Fruit fly (Drosophila melanogaster): ENCODE measurements around the gene CG16782.
A peak's percentile ranks its signal among the peaks of the same experiment; 100 is the strongest.

Gene CG16782

dm6 chrX:3427614-3427965, 32.5 kb downstream of the CG16782 start (continued):
- TF ChIP-seq prd (optimal IDR thresholded peaks at IDR 0.05): no peak
- peak; percentile 94 for TF ChIP-seq prd (GFP tag; IDR thresholded peaks at IDR 0.05)
- no peak for TF ChIP-seq CG18011 (GFP tag; optimal IDR thresholded peaks at IDR 0.05)
- peak; percentile 93 for TF ChIP-seq CG17328 (GFP tag; IDR thresholded peaks at IDR 0.05)
- TF ChIP-seq eyg (GFP tag; optimal IDR thresholded peaks at IDR 0.05): no peak
- TF ChIP-seq CG11695 (GFP tag; IDR thresholded peaks at IDR 0.05): 0 out of 3 replicates have a peak, but pooled peaks have one; percentile 53
- TF ChIP-seq bsh (GFP tag; optimal IDR thresholded peaks at IDR 0.05): peak; percentile 72 to 90
- peak; percentile 73 for TF ChIP-seq NC2α (GFP tag; optimal IDR thresholded peaks at IDR 0.05)
- no peak for TF ChIP-seq exex (tag; optimal IDR thresholded peaks at IDR 0.05)
- TF ChIP-seq CG13123 (GFP tag; optimal IDR thresholded peaks at IDR 0.05): peak; percentile 63
- TF ChIP-seq lilli (GFP tag; optimal IDR thresholded peaks at IDR 0.05): peak; percentile 83
- TF ChIP-seq br (optimal IDR thresholded peaks at IDR 0.05): no peak
- TF ChIP-seq pb (GFP tag; optimal IDR thresholded peaks at IDR 0.05): peak; percentile 16
- TF ChIP-seq Usf (GFP tag; optimal IDR thresholded peaks at IDR 0.05): peak; percentile 78
- TF ChIP-seq CG7786 (GFP tag; optimal IDR thresholded peaks at IDR 0.05): peak; percentile 72
- peak; percentile 4 for TF ChIP-seq CG4854 (GFP tag; optimal IDR thresholded peaks at IDR 0.05)
- no peak for TF ChIP-seq Nf-YC (tag; optimal IDR thresholded peaks at IDR 0.05)
- TF ChIP-seq Hsf (GFP tag; optimal IDR thresholded peaks at IDR 0.05): peak; percentile 89
- TF ChIP-seq GATAe (GFP tag; conservative IDR thresholded peaks at IDR 0.05): no peak
- 0 out of 2 replicates have a peak, but pooled peaks have one; percentile 29 for TF ChIP-seq CG9215 (GFP tag; IDR thresholded peaks at IDR 0.05)
- TF ChIP-seq CG31224 (GFP tag; IDR thresholded peaks at IDR 0.05): peak; percentile 29; the same call in 1 of the 2 replicates
- no peak for TF ChIP-seq TFAM (GFP tag; optimal IDR thresholded peaks at IDR 0.05)
- TF ChIP-seq CG2678 (tag; optimal IDR thresholded peaks at IDR 0.05): peak; percentile 46
- TF ChIP-seq D19B (GFP tag; optimal IDR thresholded peaks at IDR 0.05): no peak
- TF ChIP-seq Stat92E (GFP tag; optimal IDR thresholded peaks at IDR 0.05): peak in 1 of 3 experiments; percentile 25
- peak; percentile 92 for TF ChIP-seq Bdp1 (GFP tag; optimal IDR thresholded peaks at IDR 0.05)
- peak; percentile 17 for TF ChIP-seq en (GFP tag; optimal IDR thresholded peaks at IDR 0.05)
- TF ChIP-seq insv (GFP tag; optimal IDR thresholded peaks at IDR 0.05): no peak
- peak; percentile 56; the same call in 1 of the 2 replicates for TF ChIP-seq peb (GFP tag; IDR thresholded peaks at IDR 0.05)
- TF ChIP-seq cato (GFP tag; optimal IDR thresholded peaks at IDR 0.05; ENCODE audit: borderline replicate concordance): peak; percentile 48
- 0 out of 3 replicates have a peak, but pooled peaks have one; percentile 16 for TF ChIP-seq CG11560 (tag; IDR thresholded peaks at IDR 0.05)
- TF ChIP-seq Nf-YA (GFP tag; IDR thresholded peaks at IDR 0.05): no peak
- peak; percentile 4 for TF ChIP-seq Sox100B (GFP tag; optimal IDR thresholded peaks at IDR 0.05)
- TF ChIP-seq CG13424 (tag; optimal IDR thresholded peaks at IDR 0.05): peak; percentile 29
- 0 out of 2 replicates have a peak, but pooled peaks have one; percentile 23 for TF ChIP-seq ttk (GFP tag; IDR thresholded peaks at IDR 0.05)
- 0 out of 2 replicates have a peak, but pooled peaks have one; percentile 21 for TF ChIP-seq klu (GFP tag; IDR thresholded peaks at IDR 0.05)
- no peak for TF ChIP-seq CG6175 (GFP tag; IDR thresholded peaks at IDR 0.05)
- TF ChIP-seq Hmx (GFP tag; optimal IDR thresholded peaks at IDR 0.05): no peak
- peak; percentile 32; the same call in 1 of the 2 replicates for TF ChIP-seq Rfx (GFP tag; IDR thresholded peaks at IDR 0.05)
- TF ChIP-seq CG11093 (GFP tag; IDR thresholded peaks at IDR 0.05): no peak
- TF ChIP-seq CG10321 (GFP tag; IDR thresholded peaks at IDR 0.05): peak; percentile 40; the same call in 1 of the 2 replicates
- peak; percentile 78; the same call in 2 of the 3 replicates for TF ChIP-seq otp (GFP tag; IDR thresholded peaks at IDR 0.05)
- peak; percentile 75 for TF ChIP-seq CG9609 (GFP tag; optimal IDR thresholded peaks at IDR 0.05)
- 0 out of 2 replicates have a peak, but pooled peaks have one; percentile 20 for TF ChIP-seq aop (GFP tag; IDR thresholded peaks at IDR 0.05)
- peak; percentile 75 for TF ChIP-seq CG12155 (GFP tag; optimal IDR thresholded peaks at IDR 0.05)
- TF ChIP-seq Hr78 (GFP tag; optimal IDR thresholded peaks at IDR 0.05): no peak
- peak; percentile 69 for TF ChIP-seq CG10366 (GFP tag; IDR thresholded peaks at IDR 0.05)
- peak; percentile 76 for TF ChIP-seq vvl (GFP tag; IDR thresholded peaks at IDR 0.05)
- peak; percentile 28 for TF ChIP-seq tup (GFP tag; optimal IDR thresholded peaks at IDR 0.05)
- no peak for TF ChIP-seq knrl (GFP tag; IDR thresholded peaks at IDR 0.05; ENCODE audit: partially characterized antibody)
- TF ChIP-seq CG15269 (tag; optimal IDR thresholded peaks at IDR 0.05): peak; percentile 66
